Worm (Caenorhabditis elegans) whole organism, early embryonic: Measurements from ENCODE around the gene C06E1.11.

Experiments used
- B0310.2 ChIP-seq: sonication (generic microtip); optimal IDR thresholded peaks from 2 replicates; lab custom pipeline; 2016; ENCODE audit warnings: mild to moderate bottlenecking, missing genetic modification characterization, missing compliant biosample characterization
- F13C5.2 ChIP-seq: sonication (generic microtip); optimal IDR thresholded peaks from 2 replicates; lab custom pipeline; 2017; ENCODE audit warnings: mild to moderate bottlenecking, missing genetic modification characterization, inconsistent platforms, missing compliant biosample characterization
- aly-1 ChIP-seq: sonication (generic microtip); optimal IDR thresholded peaks from 2 replicates; lab custom pipeline; 2016; ENCODE audit warnings: missing genetic modification characterization, missing compliant biosample characterization
- ama-1 ChIP-seq: fragments of 150-350 bp; optimal IDR thresholded peaks from 2 replicates; lab custom pipeline; 2014
- ceh-13 ChIP-seq: fragments of 200-800 bp; sonication (Bioruptor generic); optimal IDR thresholded peaks from 2 replicates; lab custom pipeline; 2018; ENCODE audit warnings: mild to moderate bottlenecking, missing genetic modification characterization, missing compliant biosample characterization
- ceh-36 ChIP-seq: sonication (generic microtip); optimal IDR thresholded peaks from 2 replicates; lab custom pipeline; 2016; ENCODE audit warnings: missing genetic modification characterization, inconsistent platforms, missing compliant biosample characterization
- ets-7 ChIP-seq: sonication (generic microtip); optimal IDR thresholded peaks from 2 replicates; lab custom pipeline; 2016; ENCODE audit warnings: missing genotype, missing genetic modification characterization, missing compliant biosample characterization
- flt-1 ChIP-seq: fragments of 200-800 bp; sonication (Bioruptor generic); IDR thresholded peaks from 2 replicates; pipeline ENCODE4 v1.3.6; 2022; ENCODE audit warnings: missing genetic modification characterization, missing compliant biosample characterization
- hmbx-1 ChIP-seq: sonication (generic microtip); optimal IDR thresholded peaks from 2 replicates; lab custom pipeline; 2016; ENCODE audit warnings: mild to moderate bottlenecking, missing genetic modification characterization, missing compliant biosample characterization
- hmg-4 ChIP-seq: fragments of 200-800 bp; sonication (Bioruptor generic); optimal IDR thresholded peaks from 2 replicates; lab custom pipeline; 2018; ENCODE audit warnings: mild to moderate bottlenecking, missing genetic modification characterization, missing compliant biosample characterization
- hnd-1 ChIP-seq: sonication (generic microtip); optimal IDR thresholded peaks from 2 replicates; lab custom pipeline; 2016; ENCODE audit warnings: missing genetic modification characterization, missing compliant biosample characterization
- pes-1 ChIP-seq: fragments of 200-800 bp; sonication (Bioruptor generic); IDR thresholded peaks from 2 replicates; pipeline ENCODE4 v1.3.6; 2022; ENCODE audit warnings: missing genetic modification reagents, missing genetic modification characterization, missing compliant biosample characterization
- scrt-1 ChIP-seq: fragments of 200-800 bp; sonication (Bioruptor generic); IDR thresholded peaks from 2 replicates; pipeline ENCODE4 v1.3.6; 2022; ENCODE audit warnings: missing genetic modification characterization, missing compliant biosample characterization
- sea-1 ChIP-seq: fragments of 200-800 bp; sonication (Bioruptor generic); conservative IDR thresholded peaks from 2 replicates; pipeline ENCODE4 v1.3.6; 2022; ENCODE audit warnings: missing genetic modification characterization, missing compliant biosample characterization
- tbx-11 ChIP-seq: fragments of 200-800 bp; sonication (Bioruptor generic); IDR thresholded peaks from 2 replicates; pipeline ENCODE4 v1.3.6; 2022; ENCODE audit warnings: missing genetic modification characterization, missing compliant biosample characterization
- tbx-37 ChIP-seq: fragments of 200-800 bp; sonication (Bioruptor generic); conservative IDR thresholded peaks from 2 replicates; pipeline ENCODE4 v1.3.6; 2022; ENCODE audit warnings: missing genetic modification reagents, missing genetic modification characterization, missing compliant biosample characterization
- tra-4 ChIP-seq: sonication (generic microtip); optimal IDR thresholded peaks from 2 replicates; lab custom pipeline; 2017; ENCODE audit warnings: missing genetic modification characterization, missing compliant biosample characterization

The C06E1.11 gene

DNA sequence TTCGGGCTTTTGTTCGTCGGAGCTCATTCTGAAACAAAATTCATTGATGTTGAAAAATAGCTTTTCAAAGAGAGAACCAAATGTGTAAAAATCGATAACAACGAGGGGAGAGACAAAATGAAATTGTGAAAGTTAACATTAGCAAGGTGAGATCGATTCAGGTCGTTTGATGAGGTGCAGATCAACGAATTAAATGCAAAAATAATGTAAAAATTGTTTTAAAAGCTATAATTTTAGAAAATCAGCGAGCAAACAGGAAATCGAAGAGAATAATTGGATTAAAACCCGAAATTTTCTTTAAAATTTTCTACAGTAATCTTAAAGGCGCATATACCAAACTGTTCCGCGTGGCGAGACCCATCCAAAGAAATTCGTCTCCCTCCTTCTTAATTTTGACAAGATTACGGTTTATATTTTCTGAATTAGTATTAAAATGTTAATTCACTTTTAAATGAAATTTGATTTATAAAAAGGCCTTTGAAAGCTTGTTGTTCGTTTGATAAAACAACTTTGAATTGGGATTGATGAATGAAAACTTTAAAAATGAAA is 2.0 kb upstream of the C06E1.11 start, which contains the start of gene C13G5.2:
Gene C13G5.2, minus strand, starts transcription at position 51 of the 549 bp plus-strand sequence.
- TF ChIP-seq tbx-37 (GFP tag; lab: Robert Waterston, UW), result no peak
- TF ChIP-seq B0310.2 (tag; lab: Kevin White, UChicago), result no peak
- TF ChIP-seq hnd-1 (tag; lab: Kevin White, UChicago), result no peak
- no peak for TF ChIP-seq tra-4 (tag; lab: Kevin White, UChicago)
- no peak for TF ChIP-seq ceh-13 (GFP tag; lab: Kevin White, UChicago)
- TF ChIP-seq scrt-1 (GFP tag; lab: Robert Waterston, UW), result no peak
- TF ChIP-seq pes-1 (GFP tag; lab: Robert Waterston, UW), result no peak
- TF ChIP-seq hmbx-1, result no peak
- no peak for TF ChIP-seq flt-1 (GFP tag; lab: Robert Waterston, UW)
- no peak for TF ChIP-seq ets-7 (tag; lab: Kevin White, UChicago)
- no peak for TF ChIP-seq F13C5.2
- no peak for TF ChIP-seq hmg-4 (GFP tag; lab: Kevin White, UChicago)
- no peak for TF ChIP-seq aly-1 (tag; lab: Kevin White, UChicago)
- no peak for TF ChIP-seq ama-1 (lab: Kevin White, UChicago)
- no peak for TF ChIP-seq sea-1 (GFP tag; lab: Robert Waterston, UW)
- TF ChIP-seq tbx-11, result no peak
- no peak for TF ChIP-seq ceh-36 (tag; lab: Kevin White, UChicago)

DNA sequence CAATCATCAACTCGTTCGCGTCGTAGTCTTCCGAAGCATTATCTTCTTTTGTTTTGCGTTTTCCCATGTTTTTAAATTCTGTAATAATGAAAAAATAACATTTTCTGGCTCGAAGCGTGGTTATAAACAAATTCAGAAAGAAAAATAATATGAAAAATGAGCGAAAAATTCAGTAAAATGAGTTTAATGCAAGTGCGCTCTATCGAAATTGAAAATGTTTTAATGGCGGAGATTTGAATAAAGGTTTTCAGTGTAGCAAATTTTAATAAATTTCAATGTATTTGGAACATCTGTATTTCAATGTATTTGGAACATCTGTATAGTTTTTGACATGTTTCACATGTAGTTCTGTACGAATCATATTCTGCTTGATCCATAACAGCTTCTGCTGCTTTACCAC is 2.0 kb downstream of the C06E1.11 start, which contains the start of gene rha-2:
Gene rha-2, minus strand, starts transcription at position 80 of the 400 bp plus-strand sequence.
- TF ChIP-seq ceh-13 (GFP tag; lab: Kevin White, UChicago) (no peak), pes-1 (GFP tag; lab: Robert Waterston, UW) (no peak), tbx-11 (no peak), tra-4 (tag; lab: Kevin White, UChicago) (no peak), scrt-1 (GFP tag; lab: Robert Waterston, UW) (no peak), flt-1 (GFP tag; lab: Robert Waterston, UW) (no peak), ceh-36 (tag; lab: Kevin White, UChicago) (no peak), ets-7 (tag; lab: Kevin White, UChicago) (no peak), ama-1 (lab: Kevin White, UChicago) (no peak), B0310.2 (tag; lab: Kevin White, UChicago) (no peak), hmg-4 (GFP tag; lab: Kevin White, UChicago) (no peak), hmbx-1 (no peak), tbx-37 (GFP tag; lab: Robert Waterston, UW) (no peak), sea-1 (GFP tag; lab: Robert Waterston, UW) (no peak), aly-1 (tag; lab: Kevin White, UChicago) (no peak)

DNA sequence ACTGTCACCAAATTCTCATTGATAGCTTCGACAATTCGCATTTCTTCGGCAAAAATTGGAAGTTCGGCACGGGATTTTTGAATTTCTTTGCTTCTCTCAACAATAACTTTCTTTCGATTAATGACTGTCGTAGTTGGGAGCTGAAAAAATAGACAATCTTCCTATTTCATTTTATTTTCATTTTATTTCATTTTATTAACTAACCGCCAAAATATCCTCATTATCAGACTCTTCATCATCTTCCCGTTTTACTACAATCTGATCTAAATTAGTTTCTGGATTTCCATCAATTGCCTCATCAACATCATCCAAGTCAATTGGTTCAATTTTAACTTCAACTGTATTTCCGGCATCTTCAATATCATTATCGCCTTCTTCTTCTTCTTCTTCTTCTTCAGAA is 2.9 kb downstream of the C06E1.11 start:
- TF ChIP-seq aly-1 (tag; lab: Kevin White, UChicago) (no peak), scrt-1 (GFP tag; lab: Robert Waterston, UW) (no peak), B0310.2 (tag; lab: Kevin White, UChicago) (no peak), flt-1 (GFP tag; lab: Robert Waterston, UW) (no peak), hmg-4 (GFP tag; lab: Kevin White, UChicago) (no peak), ceh-36 (tag; lab: Kevin White, UChicago) (no peak), pes-1 (GFP tag; lab: Robert Waterston, UW) (no peak), ama-1 (lab: Kevin White, UChicago) (no peak), F13C5.2 (no peak), hnd-1 (tag; lab: Kevin White, UChicago) (no peak), hmbx-1 (no peak), ets-7 (tag; lab: Kevin White, UChicago) (no peak), tra-4 (tag; lab: Kevin White, UChicago) (no peak)

DNA sequence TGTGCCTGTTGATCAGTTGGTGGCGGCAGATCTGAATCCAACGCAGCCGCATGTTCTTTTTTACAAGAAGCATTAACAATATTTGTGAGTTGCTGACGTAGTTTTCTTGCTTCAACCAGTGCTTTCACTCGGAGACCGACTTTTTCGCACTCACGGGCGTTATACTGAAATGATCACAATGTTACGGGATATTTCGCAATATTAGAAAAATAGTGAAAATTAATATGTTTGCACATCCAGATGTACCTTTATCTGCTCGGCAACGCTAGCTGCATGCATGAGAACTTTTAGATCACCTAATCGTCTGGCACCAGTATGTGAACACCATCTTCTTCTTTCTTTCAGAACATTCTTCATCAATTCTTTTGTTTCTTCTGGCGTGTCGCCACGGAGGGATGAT is 5.2 kb downstream of the C06E1.11 start:
- TF ChIP-seq tbx-11, result no peak
- no peak for TF ChIP-seq pes-1 (GFP tag; lab: Robert Waterston, UW)
- TF ChIP-seq ceh-13 (GFP tag; lab: Kevin White, UChicago), result no peak
- no peak for TF ChIP-seq aly-1 (tag; lab: Kevin White, UChicago)

DNA sequence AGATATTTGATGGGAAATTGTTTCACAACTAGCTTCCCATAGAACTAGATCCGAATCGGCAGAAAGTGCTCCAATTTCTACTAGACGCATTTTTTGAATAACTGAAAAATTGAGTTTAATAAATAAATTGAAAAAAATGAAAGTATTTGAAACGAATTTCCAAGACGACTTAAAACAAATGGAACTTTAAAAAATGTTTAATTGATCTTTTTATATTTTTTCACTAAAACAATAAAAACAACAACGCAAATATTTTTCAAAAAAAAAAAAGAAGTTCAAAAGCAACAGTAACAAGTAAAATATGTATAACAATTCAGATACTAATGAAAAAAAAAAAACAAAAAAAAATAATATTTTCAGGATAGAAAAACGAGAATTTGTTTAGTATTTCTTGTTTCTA is 6.8 kb downstream of the C06E1.11 start, which contains the start of gene C06E1.9:
Gene C06E1.9, minus strand, starts transcription at position 101 of the 400 bp plus-strand sequence.
- no peak for TF ChIP-seq ceh-36 (tag; lab: Kevin White, UChicago)
- TF ChIP-seq flt-1 (GFP tag; lab: Robert Waterston, UW), result no peak
- TF ChIP-seq hmbx-1, result no peak
- no peak for TF ChIP-seq hnd-1 (tag; lab: Kevin White, UChicago)
- TF ChIP-seq ama-1 (lab: Kevin White, UChicago), result no peak
- no peak for TF ChIP-seq B0310.2 (tag; lab: Kevin White, UChicago)
- no peak for TF ChIP-seq tbx-11
- no peak for TF ChIP-seq tra-4 (tag; lab: Kevin White, UChicago)
- no peak for TF ChIP-seq aly-1 (tag; lab: Kevin White, UChicago)
- no peak for TF ChIP-seq scrt-1 (GFP tag; lab: Robert Waterston, UW)
- TF ChIP-seq ceh-13 (GFP tag; lab: Kevin White, UChicago), result no peak
- TF ChIP-seq sea-1 (GFP tag; lab: Robert Waterston, UW), result no peak
- TF ChIP-seq hmg-4 (GFP tag; lab: Kevin White, UChicago), result no peak
- TF ChIP-seq tbx-37 (GFP tag; lab: Robert Waterston, UW), result no peak

DNA sequence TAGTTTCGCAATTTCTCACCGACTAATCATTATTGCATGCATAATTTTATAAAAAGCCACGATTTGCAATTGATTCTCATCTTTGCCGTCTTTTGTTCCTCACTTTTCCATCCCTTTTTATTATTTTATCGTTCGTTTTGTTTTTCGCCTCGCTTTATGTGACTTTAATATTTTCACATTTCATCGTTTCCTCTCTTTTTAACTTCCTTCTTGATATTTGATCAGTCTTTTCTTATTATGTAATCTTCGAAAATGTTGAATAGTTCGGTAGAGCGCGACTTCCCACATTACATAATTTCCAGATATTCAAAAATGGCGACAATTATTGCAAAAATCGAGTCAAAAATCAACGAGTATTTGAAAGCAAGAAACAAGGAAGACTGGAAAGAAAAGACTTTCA is 11.0 kb downstream of the C06E1.11 start, which contains the start of gene C06E1.1:
Gene C06E1.1, plus strand, starts transcription at position 301 of the 400 bp plus-strand sequence.
- TF ChIP-seq F13C5.2 (no peak), ets-7 (tag; lab: Kevin White, UChicago) (no peak), tbx-11 (no peak), pes-1 (GFP tag; lab: Robert Waterston, UW) (no peak), hmg-4 (GFP tag; lab: Kevin White, UChicago) (no peak), ceh-13 (GFP tag; lab: Kevin White, UChicago) (no peak), tbx-37 (GFP tag; lab: Robert Waterston, UW) (no peak), ama-1 (lab: Kevin White, UChicago) (no peak), hnd-1 (tag; lab: Kevin White, UChicago) (no peak), sea-1 (GFP tag; lab: Robert Waterston, UW) (no peak), scrt-1 (GFP tag; lab: Robert Waterston, UW) (no peak), B0310.2 (tag; lab: Kevin White, UChicago) (no peak), flt-1 (GFP tag; lab: Robert Waterston, UW) (no peak), tra-4 (tag; lab: Kevin White, UChicago) (no peak), hmbx-1 (no peak), aly-1 (tag; lab: Kevin White, UChicago) (no peak), ceh-36 (tag; lab: Kevin White, UChicago) (no peak)
